Fruit fly (Drosophila melanogaster) whole organism, pupa: ENCODE data around the gene D12.

Experiments used
- CG10348 ChIP-seq: fragments of 200-800 bp; sonication (Bioruptor generic); IDR thresholded peaks from 2 replicates; pipeline ENCODE4 v1.3.6; 2022; ENCODE audit warnings: missing biosample characterization, missing genetic modification characterization
- CG12605 ChIP-seq: fragments of 200-800 bp; sonication (Bioruptor generic); IDR thresholded peaks from 2 replicates; pipeline ENCODE4 v1.3.6; 2022; ENCODE audit warnings: missing biosample characterization, missing genetic modification characterization
- CG13204 ChIP-seq: fragments of 200-800 bp; sonication (Bioruptor generic); optimal IDR thresholded peaks from 2 replicates; lab custom pipeline; 2018; ENCODE audit warnings: missing biosample characterization, mild to moderate bottlenecking, missing genetic modification characterization, moderate library complexity
- CG14655 ChIP-seq: fragments of 200-800 bp; sonication (Bioruptor generic); optimal IDR thresholded peaks from 3 replicates; lab custom pipeline; 2017; ENCODE audit warnings: mild to moderate bottlenecking, missing biosample characterization, missing genetic modification reagents, missing genetic modification characterization
- CG15710 ChIP-seq: fragments of 200-800 bp; sonication (Bioruptor generic); optimal IDR thresholded peaks from 2 replicates; lab custom pipeline; 2018; ENCODE audit warnings: missing biosample characterization, mild to moderate bottlenecking, missing genetic modification characterization, moderate library complexity
- CG17806 ChIP-seq: fragments of 200-800 bp; sonication (Bioruptor generic); optimal IDR thresholded peaks from 2 replicates; lab custom pipeline; 2018; ENCODE audit warnings: missing biosample characterization, mild to moderate bottlenecking, missing genetic modification characterization, moderate library complexity
- CG32121 ChIP-seq: fragments of 200-800 bp; sonication (Bioruptor generic); IDR thresholded peaks from 2 replicates; pipeline ENCODE4 v1.3.6; 2022; ENCODE audit warnings: missing biosample characterization, missing genetic modification characterization
- CG34367 ChIP-seq: fragments of 200-800 bp; sonication (Bioruptor generic); optimal IDR thresholded peaks from 2 replicates; lab custom pipeline; 2018; ENCODE audit warnings: missing biosample characterization, mild to moderate bottlenecking, missing genetic modification characterization
- CG4496 ChIP-seq: fragments of 200-800 bp; sonication (Bioruptor generic); IDR thresholded peaks from 3 replicates; pipeline ENCODE4 v1.3.6; 2022; ENCODE audit warnings: missing biosample characterization, missing genetic modification characterization
- CG8159 ChIP-seq: fragments of 200-800 bp; sonication (Bioruptor generic); optimal IDR thresholded peaks from 3 replicates; lab custom pipeline; 2018; ENCODE audit warnings: missing biosample characterization, mild to moderate bottlenecking, missing genetic modification characterization, moderate library complexity
- CG8301 ChIP-seq: fragments of 200-800 bp; sonication (Bioruptor generic); optimal IDR thresholded peaks from 2 replicates; lab custom pipeline; 2018; ENCODE audit warnings: missing biosample characterization, mild to moderate bottlenecking, missing genetic modification characterization
- CG9948 ChIP-seq: fragments of 200-800 bp; sonication (Bioruptor generic); optimal IDR thresholded peaks from 2 replicates; lab custom pipeline; 2018; ENCODE audit warnings: missing biosample characterization, mild to moderate bottlenecking, missing genetic modification characterization, moderate library complexity
- D1 ChIP-seq: fragments of 200-800 bp; sonication (Bioruptor generic); optimal IDR thresholded peaks from 2 replicates; lab custom pipeline; 2018; ENCODE audit warnings: missing biosample characterization, mild to moderate bottlenecking, missing genetic modification characterization, moderate library complexity
- EcR ChIP-seq: fragments of 200-800 bp; sonication (Bioruptor generic); optimal IDR thresholded peaks from 3 replicates; lab custom pipeline; 2019; ENCODE audit warnings: missing biosample characterization, missing genetic modification characterization, mild to moderate bottlenecking, moderate library complexity, missing genetic modification reagents
- Ets98B ChIP-seq: fragments of 200-800 bp; sonication (Bioruptor generic); IDR thresholded peaks from 2 replicates; pipeline ENCODE4 v1.3.6; 2022; ENCODE audit warnings: missing biosample characterization, missing genetic modification characterization
- Pif1A ChIP-seq: fragments of 200-800 bp; sonication (Bioruptor generic); optimal IDR thresholded peaks from 3 replicates; lab custom pipeline; 2016; ENCODE audit warnings: missing biosample characterization, missing genetic modification characterization
- Pif1B ChIP-seq: fragments of 200-800 bp; sonication (Bioruptor generic); optimal IDR thresholded peaks from 3 replicates; lab custom pipeline; 2016; ENCODE audit warnings: missing biosample characterization, missing genetic modification characterization
- Snoo ChIP-seq: fragments of 200-800 bp; sonication (Bioruptor generic); optimal IDR thresholded peaks from 3 replicates; lab custom pipeline; 2017; ENCODE audit warnings: missing biosample characterization, mild to moderate bottlenecking, missing genetic modification characterization, inconsistent platforms
- fd96Ca ChIP-seq: fragments of 200-800 bp; sonication (Bioruptor generic); IDR thresholded peaks from 3 replicates; pipeline ENCODE4 v1.3.6; 2022; ENCODE audit warnings: missing biosample characterization, missing genetic modification characterization
- gl ChIP-seq: fragments of 200-800 bp; sonication (Bioruptor generic); optimal IDR thresholded peaks from 2 replicates; lab custom pipeline; 2018; ENCODE audit warnings: missing biosample characterization, mild to moderate bottlenecking, missing genetic modification characterization
- rn ChIP-seq: fragments of 200-800 bp; sonication (Bioruptor generic); IDR thresholded peaks from 2 replicates; pipeline ENCODE4 v1.3.6; 2022; ENCODE audit warnings: missing biosample characterization, missing genetic modification characterization

D12 gene

dm6 chr2L:8478379-8478778, 41.2 kb upstream of the D12 start:
- TF ChIP-seq CG14655 (GFP tag; lab: Kevin White, UChicago) (no peak), CG34367 (tag; lab: Kevin White, UChicago) (no peak), Pif1A (no peak), EcR (GFP tag; lab: Kevin White, UChicago) (no peak), CG10348 (GFP tag; lab: Robert Waterston, UW) (no peak), rn (GFP tag; lab: Robert Waterston, UW) (no peak), CG17806 (tag; lab: Kevin White, UChicago) (no peak), CG32121 (GFP tag; lab: Robert Waterston, UW) (no peak), gl (tag; lab: Kevin White, UChicago) (no peak), Snoo (tag; lab: Kevin White, UChicago) (no peak), CG13204 (GFP tag; lab: Kevin White, UChicago) (no peak), CG4496 (GFP tag; lab: Robert Waterston, UW) (no peak), CG8301 (tag; lab: Kevin White, UChicago) (no peak), CG9948 (no peak)

- TF ChIP-seq Ets98B (GFP tag; lab: Robert Waterston, UW) (no peak), CG12605 (GFP tag; lab: Robert Waterston, UW) (no peak), Snoo (tag; lab: Kevin White, UChicago) (no peak), CG32121 (GFP tag; lab: Robert Waterston, UW) (no peak), rn (GFP tag; lab: Robert Waterston, UW) (no peak), CG34367 (tag; lab: Kevin White, UChicago) (no peak)
Observed at dm6 chr2L:8477971-8478370, 40.8 kb upstream of the D12 start.

dm6 chr2L:8477049-8477448, 39.9 kb upstream of the D12 start, which contains the start of gene CheA29a:
Gene CheA29a, plus strand, starts transcription at chr2L:8477349.
- TF ChIP-seq CG9948, result no peak
- no peak for TF ChIP-seq CG10348 (GFP tag; lab: Robert Waterston, UW)

dm6 chr2L:8473448-8473847, 36.3 kb upstream of the D12 start:
- TF ChIP-seq Ets98B (GFP tag; lab: Robert Waterston, UW) (peak; percentile 74), CG8159 (peak; percentile 88), Pif1B (GFP tag; lab: Kevin White, UChicago) (peak; percentile 80), CG9948 (peak; percentile 80), CG17806 (tag; lab: Kevin White, UChicago) (peak; percentile 88), Pif1A (peak; percentile 76), gl (tag; lab: Kevin White, UChicago) (peak; percentile 65), fd96Ca (peak; percentile 73), CG15710 (peak; percentile 79), rn (GFP tag; lab: Robert Waterston, UW) (peak; percentile 45; the same call in 1 of the 2 replicates), Snoo (tag; lab: Kevin White, UChicago) (peak; percentile 73), CG14655 (GFP tag; lab: Kevin White, UChicago) (peak; percentile 82), CG12605 (GFP tag; lab: Robert Waterston, UW) (peak; percentile 56), CG13204 (GFP tag; lab: Kevin White, UChicago) (peak; percentile 75), CG32121 (GFP tag; lab: Robert Waterston, UW) (peak; percentile 30; the same call in 1 of the 2 replicates), CG10348 (GFP tag; lab: Robert Waterston, UW) (no peak), D1 (peak; percentile 51), CG8301 (tag; lab: Kevin White, UChicago) (peak; percentile 77), CG4496 (GFP tag; lab: Robert Waterston, UW) (peak; percentile 81), CG34367 (tag; lab: Kevin White, UChicago) (peak; percentile 64), EcR (GFP tag; lab: Kevin White, UChicago) (peak; percentile 32)
- TF ChIP-seq, all 21 proteins: peak for 20

- peak; percentile 36 for TF ChIP-seq Pif1B (GFP tag; lab: Kevin White, UChicago)
- no peak for TF ChIP-seq Ets98B (GFP tag; lab: Robert Waterston, UW)
- TF ChIP-seq Pif1A, result peak; percentile 62
- TF ChIP-seq EcR (GFP tag; lab: Kevin White, UChicago), result peak; percentile 3
- peak; percentile 66 for TF ChIP-seq CG34367 (tag; lab: Kevin White, UChicago)
- TF ChIP-seq CG17806 (tag; lab: Kevin White, UChicago), result peak; percentile 69
- 0 out of 2 replicates have a peak, but pooled peaks have one; percentile 20 for TF ChIP-seq CG12605 (GFP tag; lab: Robert Waterston, UW)
- TF ChIP-seq gl (tag; lab: Kevin White, UChicago), result no peak
- TF ChIP-seq Snoo (tag; lab: Kevin White, UChicago), result peak; percentile 31
- TF ChIP-seq CG8159, result peak; percentile 76
- TF ChIP-seq rn (GFP tag; lab: Robert Waterston, UW), result no peak
- 0 out of 3 replicates have a peak, but pooled peaks have one; percentile 33 for TF ChIP-seq CG4496 (GFP tag; lab: Robert Waterston, UW)
- peak; percentile 52; the same call in 1 of the 2 replicates for TF ChIP-seq CG32121 (GFP tag; lab: Robert Waterston, UW)
- TF ChIP-seq fd96Ca, result no peak
- no peak for TF ChIP-seq CG13204 (GFP tag; lab: Kevin White, UChicago)
- no peak for TF ChIP-seq CG10348 (GFP tag; lab: Robert Waterston, UW)
- peak; percentile 85 for TF ChIP-seq CG8301 (tag; lab: Kevin White, UChicago)
- TF ChIP-seq D1, result peak; percentile 70
- TF ChIP-seq CG14655 (GFP tag; lab: Kevin White, UChicago), result peak; percentile 86
- TF ChIP-seq CG9948, result peak; percentile 84
- peak; percentile 71 for TF ChIP-seq CG15710
Observed at dm6 chr2L:8471667-8472066, 34.5 kb upstream of the D12 start.
